Worm (Caenorhabditis elegans): ENCODE data around the gene ilys-6.

Gene ilys-6

DNA sequence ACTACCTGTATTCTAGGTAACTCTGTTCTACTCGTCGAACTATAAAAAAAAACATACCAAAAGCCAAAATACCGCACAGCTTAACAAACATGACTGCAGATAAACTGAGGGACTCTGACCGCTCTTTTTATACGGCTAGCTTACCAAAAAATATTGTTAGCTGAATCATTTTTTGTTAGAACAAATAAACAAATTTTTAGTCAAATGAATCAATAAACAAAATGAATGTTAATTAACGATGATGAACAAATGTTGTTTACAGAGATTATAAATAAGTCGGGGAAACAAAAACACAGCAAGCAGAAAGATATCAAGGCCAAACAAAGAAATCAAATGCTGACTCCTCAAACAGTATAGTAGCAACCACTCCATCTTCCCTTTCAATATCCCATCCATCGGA is at the start of gene ilys-6:
Gene ilys-6 (minus strand): TSS at position 101 of the 400 bp plus-strand sequence.
- TF ChIP-seq nhr-23 (tag; optimal IDR thresholded peaks at IDR 0.05) (no peak), lin-13 (GFP tag; optimal IDR thresholded peaks at IDR 0.05) (no peak), ama-1 (optimal IDR thresholded peaks at IDR 0.05) (no peak), skn-1 (tag; optimal IDR thresholded peaks at IDR 0.05) (no peak), lin-39 (tag; optimal IDR thresholded peaks at IDR 0.05) (no peak), sma-3 (GFP tag; optimal IDR thresholded peaks at IDR 0.05) (no peak), snpc-4 (tag; optimal IDR thresholded peaks at IDR 0.05) (no peak), ztf-1 (GFP tag; conservative IDR thresholded peaks at IDR 0.05) (no peak), fos-1 (tag; optimal IDR thresholded peaks at IDR 0.05) (no peak), lin-11 (tag; optimal IDR thresholded peaks at IDR 0.05) (no peak), nhr-21 (tag; optimal IDR thresholded peaks at IDR 0.05) (no peak), ztf-11 (tag; optimal IDR thresholded peaks at IDR 0.05) (no peak), nhr-25 (tag; optimal IDR thresholded peaks at IDR 0.05) (no peak), elt-3 (tag; optimal IDR thresholded peaks at IDR 0.05) (no peak)

DNA sequence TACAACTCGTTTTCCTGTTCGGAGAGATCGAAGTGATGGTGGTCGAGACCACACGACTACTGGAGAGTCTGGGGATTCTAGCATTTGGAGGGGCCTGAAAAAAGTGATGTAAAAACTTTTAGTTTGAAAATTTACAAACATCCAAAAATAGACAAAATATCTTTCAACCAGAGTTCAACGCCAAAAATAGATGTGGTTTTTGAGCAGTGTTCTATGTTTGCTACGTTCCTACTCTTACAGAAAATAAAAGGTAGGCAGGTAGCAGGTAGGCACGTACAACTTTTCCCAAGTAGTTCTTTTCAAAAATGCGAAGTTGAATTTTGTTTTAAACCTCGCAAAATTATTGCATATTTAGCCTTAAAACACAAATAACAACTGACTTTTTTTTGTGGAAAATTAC is 48.9 kb upstream of the ilys-6 start, which contains the start of gene F49F1.14:
Gene F49F1.14 (minus strand): TSS at position 101 of the 400 bp plus-strand sequence.
- no peak for TF ChIP-seq unc-55 (GFP tag; optimal IDR thresholded peaks at IDR 0.05)
- no peak for TF ChIP-seq F13H6.1 (tag; optimal IDR thresholded peaks at IDR 0.05)
- TF ChIP-seq nhr-21 (tag; optimal IDR thresholded peaks at IDR 0.05), result no peak
- no peak for TF ChIP-seq R02D3.7 (tag; optimal IDR thresholded peaks at IDR 0.05)
- no peak for TF ChIP-seq ztf-1 (GFP tag; conservative IDR thresholded peaks at IDR 0.05)
- no peak for TF ChIP-seq blmp-1 (tag; optimal IDR thresholded peaks at IDR 0.05; ENCODE audit: insufficient read depth)
- TF ChIP-seq skn-1 (tag; optimal IDR thresholded peaks at IDR 0.05), result no peak
- TF ChIP-seq nhr-11 (tag; optimal IDR thresholded peaks at IDR 0.05), result no peak
- no peak for TF ChIP-seq nhr-10 (tag; optimal IDR thresholded peaks at IDR 0.05)
- TF ChIP-seq lin-39 (tag; optimal IDR thresholded peaks at IDR 0.05), result no peak
- no peak for TF ChIP-seq sma-9 (GFP tag; optimal IDR thresholded peaks at IDR 0.05)
- no peak for TF ChIP-seq sma-9 (tag; optimal IDR thresholded peaks at IDR 0.05)
- no peak for TF ChIP-seq elt-3 (tag; optimal IDR thresholded peaks at IDR 0.05)

DNA sequence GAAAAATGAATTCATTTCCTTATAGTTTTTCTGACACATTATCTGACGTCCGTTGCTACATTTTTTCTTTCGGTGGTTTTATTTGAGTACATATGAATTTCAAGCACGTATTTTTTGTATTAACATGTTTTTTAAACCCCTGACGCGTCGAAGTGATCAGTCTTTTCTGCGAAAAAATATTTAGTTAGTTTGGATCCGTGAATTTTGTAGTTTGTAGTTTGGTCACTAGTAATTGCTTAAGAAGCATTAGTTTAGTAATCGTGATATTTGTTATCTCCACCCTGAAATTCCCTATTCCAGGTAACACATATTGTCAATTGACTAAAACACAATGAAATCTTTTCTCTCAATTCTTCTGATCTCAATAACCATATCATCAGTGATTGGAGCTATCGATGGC is 45.3 kb upstream of the ilys-6 start, which contains the start of gene C35B1.7:
Gene C35B1.7 (plus strand): TSS at position 301 of the 400 bp plus-strand sequence.
- no peak for TF ChIP-seq aly-2 (tag; optimal IDR thresholded peaks at IDR 0.05)

DNA sequence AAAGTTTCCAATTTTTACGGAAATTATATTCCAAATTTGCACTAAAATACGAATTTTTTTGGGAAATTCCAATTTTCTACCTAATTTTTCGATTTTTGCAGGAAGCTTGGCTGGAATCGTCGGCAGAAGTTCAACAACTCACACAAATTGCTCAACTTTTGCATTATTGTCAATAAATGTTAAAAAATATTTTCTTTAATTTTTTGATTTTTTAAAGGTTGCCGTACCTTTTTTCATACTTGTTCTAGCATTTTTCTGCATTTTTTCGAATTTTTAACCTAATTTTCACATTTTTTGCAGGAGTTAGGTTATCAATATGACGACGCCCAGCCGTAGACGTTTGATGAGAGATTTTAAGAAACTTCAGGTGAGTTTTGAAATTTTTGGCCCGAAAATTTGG is 39.2 kb upstream of the ilys-6 start, which contains the start of gene ubc-1:
Gene ubc-1 (plus strand): TSS at position 301 of the 400 bp plus-strand sequence.
- no peak for TF ChIP-seq mbf-1 (tag; optimal IDR thresholded peaks at IDR 0.05)
- TF ChIP-seq dmd-4 (tag; optimal IDR thresholded peaks at IDR 0.05), result no peak
- no peak for TF ChIP-seq nhr-21 (tag; optimal IDR thresholded peaks at IDR 0.05)
- no peak for TF ChIP-seq crh-2 (tag; optimal IDR thresholded peaks at IDR 0.05)
- no peak for TF ChIP-seq nhr-10 (tag; optimal IDR thresholded peaks at IDR 0.05)
- no peak for TF ChIP-seq Y55F3AM.14 (GFP tag; optimal IDR thresholded peaks at IDR 0.05)
- no peak for TF ChIP-seq snpc-4 (tag; optimal IDR thresholded peaks at IDR 0.05)

DNA sequence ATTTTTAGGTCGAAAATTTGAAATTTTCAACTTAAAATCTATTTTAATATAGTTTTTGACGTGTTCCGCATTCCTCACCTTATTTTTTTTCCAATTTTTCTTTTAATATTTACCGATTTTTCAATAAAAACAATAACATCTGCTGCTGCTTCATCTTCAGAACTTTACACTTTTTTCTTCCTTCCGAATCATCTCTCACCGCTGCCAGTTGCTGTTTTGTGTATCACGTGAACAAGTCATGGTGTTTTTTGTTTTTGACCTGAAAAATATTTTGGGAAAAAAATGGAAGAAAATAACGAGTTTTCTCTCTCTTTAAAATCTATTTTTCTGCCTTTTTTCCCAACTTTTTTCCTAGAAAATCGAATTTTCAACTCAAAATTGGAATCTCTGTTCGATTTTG is 36.3 kb upstream of the ilys-6 start:
- TF ChIP-seq lsy-2 (tag; optimal IDR thresholded peaks at IDR 0.05), result peak in 1 of 2 experiments; percentile 13
- TF ChIP-seq nhr-129 (tag; optimal IDR thresholded peaks at IDR 0.05), result peak; percentile 10
- TF ChIP-seq mbf-1 (tag; optimal IDR thresholded peaks at IDR 0.05), result no peak

DNA sequence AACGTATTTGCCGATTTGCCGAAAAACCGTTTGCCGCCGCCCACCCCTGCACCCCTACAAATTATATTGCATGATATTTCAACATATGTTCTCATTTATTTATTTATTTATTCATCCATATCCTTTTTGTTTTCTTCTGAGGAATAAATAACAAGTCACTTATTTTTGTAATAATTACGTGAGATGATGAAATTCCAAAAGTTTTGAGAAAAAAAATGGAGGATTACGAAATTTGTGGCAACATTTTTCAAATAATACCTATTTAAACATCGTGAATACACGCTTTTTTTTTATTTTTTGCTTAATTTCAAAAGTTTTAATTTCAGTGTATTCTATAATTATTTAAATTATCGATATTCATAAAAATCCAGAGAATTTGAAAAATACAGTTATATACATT is 33.5 kb upstream of the ilys-6 start:
- TF ChIP-seq dmd-4 (tag; optimal IDR thresholded peaks at IDR 0.05), result no peak
- TF ChIP-seq nhr-129 (tag; optimal IDR thresholded peaks at IDR 0.05), result peak; percentile 26

DNA sequence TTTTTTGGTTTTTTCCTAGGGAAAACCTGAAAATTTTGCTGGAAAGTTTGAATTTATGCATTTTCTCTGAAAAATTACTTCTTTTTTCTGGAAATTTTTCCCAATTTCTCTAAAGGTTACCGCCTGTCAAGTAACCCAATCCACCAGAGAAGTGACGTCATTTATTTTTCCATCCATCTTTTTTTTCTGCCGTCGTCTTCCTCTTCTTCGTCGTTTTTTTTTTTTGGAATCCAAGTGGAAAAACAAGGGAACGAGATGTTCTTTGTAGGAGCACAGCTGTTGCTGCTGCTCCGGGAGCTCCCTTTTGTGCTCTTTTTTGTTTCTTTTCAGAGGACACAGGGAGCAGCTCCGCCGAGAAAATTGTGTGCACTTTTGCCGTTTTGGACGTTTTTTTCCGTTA is 30.9 kb upstream of the ilys-6 start:
- peak; percentile 0 for TF ChIP-seq unc-55 (GFP tag; optimal IDR thresholded peaks at IDR 0.05)
- TF ChIP-seq unc-39 (tag; optimal IDR thresholded peaks at IDR 0.05), result no peak
- no peak for TF ChIP-seq mdl-1 (tag; optimal IDR thresholded peaks at IDR 0.05)
